Fruit fly (Drosophila melanogaster): ENCODE measurements around the gene Rrp1.

DNA sequence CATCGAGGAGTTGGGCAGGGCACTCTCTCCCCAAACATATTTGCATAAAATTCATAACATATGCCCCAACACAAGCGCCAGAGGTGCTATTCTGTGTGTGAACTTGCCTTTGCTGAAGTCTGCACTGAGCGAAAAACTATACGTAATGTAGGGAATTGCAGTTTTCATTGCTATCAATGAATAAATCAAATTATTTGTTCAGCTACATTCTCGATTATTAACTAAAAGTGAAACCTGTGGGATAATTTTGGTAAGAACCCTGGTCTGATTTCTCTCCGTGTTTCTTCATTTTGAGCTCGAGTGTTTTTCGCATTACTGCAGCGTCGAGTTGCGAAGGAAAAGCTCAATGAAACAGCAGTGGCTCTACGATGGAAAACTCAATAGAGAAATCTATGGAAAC lies 29.7 kb downstream of the Rrp1 start:
- TF ChIP-seq ttk (optimal IDR thresholded peaks at IDR 0.05): no peak
- no peak for TF ChIP-seq insv (optimal IDR thresholded peaks at IDR 0.05)
- no peak for TF ChIP-seq psq (optimal IDR thresholded peaks at IDR 0.05)
- TF ChIP-seq Myc (optimal IDR thresholded peaks at IDR 0.05): no peak
